Worm (Caenorhabditis elegans): Measurements from ENCODE around the gene bath-46.
A peak's percentile ranks its signal among the peaks of the same experiment; 100 is the strongest.

Gene bath-46

ce11 chrII:1597101-1598088, at the start of gene bath-46:
bath-46 (plus strand) TSS chrII:1597906.
- no peak for TF ChIP-seq egl-18 (GFP tag; IDR thresholded peaks at IDR 0.05)
- TF ChIP-seq B0261.1 (tag; optimal IDR thresholded peaks at IDR 0.05) = peak; percentile 59
- no peak for TF ChIP-seq lag-1 (GFP tag; IDR thresholded peaks at IDR 0.05)
- TF ChIP-seq egrh-3 (GFP tag; IDR thresholded peaks at IDR 0.05) = no peak
- TF ChIP-seq lin-26 (GFP tag; IDR thresholded peaks at IDR 0.05) = peak; percentile 77
- TF ChIP-seq K11D2.4 (GFP tag; IDR thresholded peaks at IDR 0.05) = no peak
- TF ChIP-seq rpc-1 (optimal IDR thresholded peaks at IDR 0.05) = peak; percentile 11
- peak; percentile 61 for TF ChIP-seq rpc-1 (tag; optimal IDR thresholded peaks at IDR 0.05)
- TF ChIP-seq sea-2 (GFP tag; IDR thresholded peaks at IDR 0.05) = no peak
- TF ChIP-seq hlh-12 (tag; optimal IDR thresholded peaks at IDR 0.05) = no peak
- 0 out of 2 replicates have a peak, but pooled peaks have one; percentile 24 for TF ChIP-seq dox-1 (GFP tag; IDR thresholded peaks at IDR 0.05)
- TF ChIP-seq snpc-1.3 (tag; optimal IDR thresholded peaks at IDR 0.05; ENCODE audit: insufficient read depth) = no peak
- no peak for TF ChIP-seq attf-3 (GFP tag; conservative IDR thresholded peaks at IDR 0.05)
- TF ChIP-seq nhr-80 (tag; optimal IDR thresholded peaks at IDR 0.05) = peak; percentile 38
- TF ChIP-seq madf-6 (GFP tag; IDR thresholded peaks at IDR 0.05) = no peak; the same call in 1 of the 2 replicates
- no peak for TF ChIP-seq unc-62 (GFP tag; optimal IDR thresholded peaks at IDR 0.05)
- peak; percentile 84 for TF ChIP-seq tbp1 (GFP tag; optimal IDR thresholded peaks at IDR 0.05)
- TF ChIP-seq Y95B8A.8 (GFP tag; IDR thresholded peaks at IDR 0.05) = 0 out of 2 replicates have a peak, but pooled peaks have one; percentile 46
- no peak for TF ChIP-seq hrde-1 (tag; optimal IDR thresholded peaks at IDR 0.05; ENCODE audit: borderline replicate concordance)
- 0 out of 2 replicates have a peak, but pooled peaks have one; percentile 8 for TF ChIP-seq rcor-1 (GFP tag; IDR thresholded peaks at IDR 0.05)
- no peak for TF ChIP-seq F55B11.4 (tag; optimal IDR thresholded peaks at IDR 0.05; ENCODE audit: borderline replicate concordance, insufficient read depth)
- no peak for TF ChIP-seq T26A5.8 (tag; optimal IDR thresholded peaks at IDR 0.05)
- TF ChIP-seq xnd-1 (tag; optimal IDR thresholded peaks at IDR 0.05) = no peak
- TF ChIP-seq ekl-4 (GFP tag; IDR thresholded peaks at IDR 0.05) = no peak
- TF ChIP-seq lsl-1 (GFP tag; optimal IDR thresholded peaks at IDR 0.05) = no peak
- no peak for TF ChIP-seq nfya-2 (GFP tag; IDR thresholded peaks at IDR 0.05)
- TF ChIP-seq Y53F4B.3 (GFP tag; IDR thresholded peaks at IDR 0.05) = no peak
- no peak for TF ChIP-seq B0035.1 (tag; optimal IDR thresholded peaks at IDR 0.05)
- TF ChIP-seq ztf-25 (GFP tag; IDR thresholded peaks at IDR 0.05) = 0 out of 2 replicates have a peak, but pooled peaks have one; percentile 69
- TF ChIP-seq ztf-6 (GFP tag; IDR thresholded peaks at IDR 0.05) = no peak

- TF ChIP-seq C17E4.6 (GFP tag; IDR thresholded peaks at IDR 0.05) = no peak
- TF ChIP-seq egl-44 (GFP tag; IDR thresholded peaks at IDR 0.05) = no peak
- no peak for TF ChIP-seq ceh-27 (GFP tag; optimal IDR thresholded peaks at IDR 0.05)
- TF ChIP-seq nfya-2 (GFP tag; IDR thresholded peaks at IDR 0.05) = no peak
- no peak for TF ChIP-seq lsl-1 (GFP tag; optimal IDR thresholded peaks at IDR 0.05)
- no peak for TF ChIP-seq ztf-25 (GFP tag; IDR thresholded peaks at IDR 0.05)
- no peak for TF ChIP-seq F23B12.7 (tag; optimal IDR thresholded peaks at IDR 0.05; ENCODE audit: insufficient read depth)
- TF ChIP-seq F39B2.1 (GFP tag; IDR thresholded peaks at IDR 0.05) = no peak
- TF ChIP-seq madf-8 (GFP tag; conservative IDR thresholded peaks at IDR 0.05) = no peak
- TF ChIP-seq aptf-2 (GFP tag; conservative IDR thresholded peaks at IDR 0.05) = no peak
- no peak for TF ChIP-seq sea-2 (GFP tag; IDR thresholded peaks at IDR 0.05)
- no peak for TF ChIP-seq F10E7.11 (tag; optimal IDR thresholded peaks at IDR 0.05)
- TF ChIP-seq ztf-18 (tag; optimal IDR thresholded peaks at IDR 0.05) = no peak
- TF ChIP-seq attf-6 (GFP tag; IDR thresholded peaks at IDR 0.05) = no peak
- TF ChIP-seq lin-35 (GFP tag; optimal IDR thresholded peaks at IDR 0.05) = no peak
- no peak for TF ChIP-seq mcd-1 (GFP tag; IDR thresholded peaks at IDR 0.05)
- no peak for TF ChIP-seq let-607 (tag; optimal IDR thresholded peaks at IDR 0.05)
Measured at ce11 chrII:1550501-1550900, 47.2 kb upstream of the bath-46 start, which contains the start of the genes fbxb-52 and fbxb-51. fbxb-52 (minus strand) TSS chrII:1550601. fbxb-51 (plus strand) TSS chrII:1550712.
